Worm (Caenorhabditis elegans) whole organism, L4 larva: ENCODE data around the gene gpx-4.

Experiments used
- D1046.2 ChIP-seq: fragments of 200-800 bp; sonication (Bioruptor generic); IDR thresholded peaks from 2 replicates; pipeline ENCODE4 v1.3.6; 2022; ENCODE audit warnings: missing genetic modification characterization, missing compliant biosample characterization
- F10B5.3 ChIP-seq: sonication (generic microtip); optimal IDR thresholded peaks from 2 replicates; lab custom pipeline; 2016; ENCODE audit warnings: mild to moderate bottlenecking, missing genetic modification characterization, missing compliant biosample characterization
- F37D6.2 ChIP-seq: sonication (generic microtip); optimal IDR thresholded peaks from 2 replicates; lab custom pipeline; 2016; ENCODE audit warnings: mild to moderate bottlenecking, missing genetic modification characterization, missing compliant biosample characterization
- F49E8.2 ChIP-seq: sonication (generic microtip); optimal IDR thresholded peaks from 2 replicates; lab custom pipeline; 2016; ENCODE audit warnings: missing compliant biosample characterization, mild to moderate bottlenecking, missing genetic modification characterization, borderline replicate concordance
- T26A8.4 ChIP-seq: fragments of 200-800 bp; sonication (Bioruptor generic); IDR thresholded peaks from 2 replicates; pipeline ENCODE4 v1.3.6; 2022; ENCODE audit warnings: missing genetic modification characterization, missing compliant biosample characterization
- Y75B8A.6 ChIP-seq: fragments of 200-800 bp; sonication (Bioruptor generic); IDR thresholded peaks from 2 replicates; pipeline ENCODE4 v1.3.6; 2022; ENCODE audit warnings: missing genetic modification reagents, missing genetic modification characterization, missing compliant biosample characterization
- aha-1 ChIP-seq: fragments of 150-350 bp; peaks from one replicate; lab custom pipeline; 2014; ENCODE audit warnings: missing biosample characterization, missing genetic modification characterization
- ama-1 ChIP-seq: fragments of 150-350 bp; optimal IDR thresholded peaks from 2 replicates; lab custom pipeline; 2014; ENCODE audit warnings: inconsistent platforms, mixed read lengths
- attf-4 ChIP-seq: sonication (generic microtip); optimal IDR thresholded peaks from 3 replicates; lab custom pipeline; 2017; ENCODE audit warnings: missing biosample characterization, missing genetic modification characterization
- ceh-20 ChIP-seq: fragments of 200-800 bp; sonication (Bioruptor generic); IDR thresholded peaks from 2 replicates; pipeline ENCODE4 v1.3.6; 2022; ENCODE audit warnings: missing genetic modification reagents, missing genetic modification characterization, missing compliant biosample characterization
- ceh-62 ChIP-seq: sonication (generic microtip); optimal IDR thresholded peaks from 2 replicates; lab custom pipeline; 2017; ENCODE audit warnings: missing biosample characterization, missing genetic modification characterization
- ces-1 ChIP-seq: fragments of 150-350 bp; sonication (generic microtip); optimal IDR thresholded peaks from 4 replicates; lab custom pipeline; 2014; ENCODE audit warnings: missing biosample characterization, missing genetic modification reagents, missing genetic modification characterization
- ctbp-1 ChIP-seq: fragments of 200-800 bp; sonication (Bioruptor generic); IDR thresholded peaks from 2 replicates; pipeline ENCODE4 v1.3.6; 2022; ENCODE audit warnings: missing genetic modification reagents, missing genetic modification characterization, missing compliant biosample characterization
- daf-8 ChIP-seq: fragments of 200-800 bp; sonication (Bioruptor generic); IDR thresholded peaks from 2 replicates; pipeline ENCODE4 v1.3.6; 2022; ENCODE audit warnings: missing genetic modification characterization, missing compliant biosample characterization
- dmd-9 ChIP-seq: fragments of 200-800 bp; sonication (Bioruptor generic); IDR thresholded peaks from 2 replicates; pipeline ENCODE4 v1.3.6; 2022; ENCODE audit warnings: missing genetic modification reagents, missing genetic modification characterization, missing compliant biosample characterization
- dpl-1 ChIP-seq: fragments of 150-350 bp; optimal IDR thresholded peaks from 2 replicates; lab custom pipeline; 2014; ENCODE audit warnings: missing biosample characterization, missing genetic modification reagents, missing genetic modification characterization
- duxl-1 ChIP-seq: sonication (generic microtip); optimal IDR thresholded peaks from 2 replicates; lab custom pipeline; 2016; ENCODE audit warnings: mild to moderate bottlenecking, missing genetic modification characterization, moderate library complexity, missing compliant biosample characterization; ENCODE audit not compliant: poor library complexity
- egl-27 ChIP-seq: sonication (generic microtip); optimal IDR thresholded peaks from 3 replicates; lab custom pipeline; 2017; ENCODE audit warnings: missing biosample characterization, missing genetic modification reagents, missing genetic modification characterization
- fkh-10 ChIP-seq: fragments of 150-350 bp; optimal IDR thresholded peaks from 2 replicates; lab custom pipeline; 2014; ENCODE audit warnings: missing biosample characterization, missing genetic modification reagents, missing genetic modification characterization
- gei-8 ChIP-seq: fragments of 200-800 bp; sonication (Bioruptor generic); optimal IDR thresholded peaks from 2 replicates; lab custom pipeline; 2018; ENCODE audit warnings: mild to moderate bottlenecking, missing genetic modification characterization, missing compliant biosample characterization
- hlh-11 ChIP-seq: fragments of 200-800 bp; sonication (Bioruptor generic); optimal IDR thresholded peaks from 2 replicates; lab custom pipeline; 2018; ENCODE audit warnings: mild to moderate bottlenecking, missing genetic modification characterization, missing compliant biosample characterization
- jun-1 ChIP-seq: fragments of 150-350 bp; optimal IDR thresholded peaks from 2 replicates; lab custom pipeline; 2014; ENCODE audit warnings: missing biosample characterization, missing genetic modification reagents, missing genetic modification characterization
- lim-7 ChIP-seq: fragments of 200-800 bp; sonication (Bioruptor generic); IDR thresholded peaks from 2 replicates; pipeline ENCODE4 v1.3.6; 2022; ENCODE audit warnings: missing genetic modification characterization, missing compliant biosample characterization
- lin-13 ChIP-seq: fragments of 150-350 bp; optimal IDR thresholded peaks from 2 replicates; lab custom pipeline; 2014; ENCODE audit warnings: missing biosample characterization, missing genetic modification reagents, missing genetic modification characterization
- lin-15B ChIP-seq: fragments of 150-350 bp; sonication (generic microtip); optimal IDR thresholded peaks from 3 replicates; lab custom pipeline; 2014; ENCODE audit warnings: missing biosample characterization, missing genetic modification characterization
- lin-29 ChIP-seq: fragments of 200-800 bp; sonication (Bioruptor generic); IDR thresholded peaks from 2 replicates; pipeline ENCODE4 v1.3.6; 2022; ENCODE audit warnings: missing genetic modification reagents, missing genetic modification characterization, missing compliant biosample characterization
- lin-38 ChIP-seq: fragments of 200-800 bp; sonication (Bioruptor generic); IDR thresholded peaks from 2 replicates; pipeline ENCODE4 v1.3.6; 2022; ENCODE audit warnings: missing genetic modification reagents, missing genetic modification characterization, missing compliant biosample characterization
- lsy-2 ChIP-seq, 2 experiments: fragments of 150-350 bp in 1 of 2; sonication (generic microtip) in 1 of 2; optimal IDR thresholded peaks; 2 replicates each; lab custom pipeline; 2014 to 2017; ENCODE audit warnings: missing biosample characterization in 2 of 2, missing genetic modification characterization in 2 of 2
- madf-5 ChIP-seq, 2 experiments: fragments of 200-800 bp; sonication (Bioruptor generic); IDR thresholded peaks; 2 replicates each; pipeline ENCODE4 v1.3.6; 2022; ENCODE audit warnings: missing compliant biosample characterization in 2 of 2, missing genetic modification characterization in 2 of 2
- mdl-1 ChIP-seq, 2 experiments: fragments of 150-350 bp in 1 of 2; sonication (generic microtip) in 1 of 2; optimal IDR thresholded peaks; 2 replicates each; lab custom pipeline; 2014 to 2017; ENCODE audit warnings: missing biosample characterization in 2 of 2, missing genetic modification characterization in 2 of 2
- mxl-2 ChIP-seq: fragments of 200-800 bp; sonication (Bioruptor generic); conservative IDR thresholded peaks from 2 replicates; pipeline ENCODE4 v1.3.6; 2022; ENCODE audit warnings: missing genetic modification reagents, missing genetic modification characterization, missing compliant biosample characterization
- mxl-3 ChIP-seq: fragments of 200-800 bp; sonication (Bioruptor generic); optimal IDR thresholded peaks from 2 replicates; lab custom pipeline; 2018; ENCODE audit warnings: mild to moderate bottlenecking, missing genetic modification characterization, missing compliant biosample characterization
- nhr-10 ChIP-seq: fragments of 150-350 bp; optimal IDR thresholded peaks from 2 replicates; lab custom pipeline; 2014; ENCODE audit warnings: missing biosample characterization, missing genetic modification characterization
- nhr-102 ChIP-seq: sonication (generic microtip); optimal IDR thresholded peaks from 2 replicates; lab custom pipeline; 2016; ENCODE audit warnings: mild to moderate bottlenecking, missing genetic modification characterization, moderate library complexity, missing compliant biosample characterization
- nhr-11 ChIP-seq: fragments of 150-350 bp; optimal IDR thresholded peaks from 2 replicates; lab custom pipeline; 2014; ENCODE audit warnings: missing biosample characterization, missing genetic modification characterization
- nhr-41 ChIP-seq: fragments of 200-800 bp; sonication (Bioruptor generic); IDR thresholded peaks from 2 replicates; pipeline ENCODE4 v1.3.6; 2022; ENCODE audit warnings: missing genetic modification reagents, missing genetic modification characterization, missing compliant biosample characterization
- nhr-42 ChIP-seq: fragments of 200-800 bp; sonication (Bioruptor generic); IDR thresholded peaks from 2 replicates; pipeline ENCODE4 v1.3.6; 2022; ENCODE audit warnings: missing genetic modification characterization, missing compliant biosample characterization
- nhr-76 ChIP-seq: fragments of 150-350 bp; optimal IDR thresholded peaks from 2 replicates; lab custom pipeline; 2014; ENCODE audit warnings: missing biosample characterization, missing genetic modification characterization
- pqm-1 ChIP-seq: sonication (generic microtip); optimal IDR thresholded peaks from 2 replicates; lab custom pipeline; 2017; ENCODE audit warnings: missing biosample characterization, missing genetic modification characterization
- set-16 ChIP-seq: fragments of 200-800 bp; sonication (Bioruptor generic); IDR thresholded peaks from 2 replicates; pipeline ENCODE4 v1.3.6; 2022; ENCODE audit warnings: missing genetic modification reagents, missing genetic modification characterization, missing compliant biosample characterization
- skn-1 ChIP-seq: fragments of 150-350 bp; optimal IDR thresholded peaks from 2 replicates; lab custom pipeline; 2014; ENCODE audit warnings: missing biosample characterization, missing genetic modification characterization
- spr-3 ChIP-seq: fragments of 200-800 bp; sonication (Bioruptor generic); optimal IDR thresholded peaks from 2 replicates; lab custom pipeline; 2018; ENCODE audit warnings: mild to moderate bottlenecking, missing genetic modification characterization, missing compliant biosample characterization
- tag-97 ChIP-seq: fragments of 200-800 bp; sonication (Bioruptor generic); IDR thresholded peaks from 2 replicates; pipeline ENCODE4 v1.3.6; 2022; ENCODE audit warnings: missing genetic modification characterization, missing compliant biosample characterization
- tra-1 ChIP-seq: fragments of 200-800 bp; sonication (Bioruptor generic); IDR thresholded peaks from 2 replicates; pipeline ENCODE4 v1.3.6; 2022; ENCODE audit warnings: missing genetic modification reagents, missing genetic modification characterization, missing compliant biosample characterization
- unc-39 ChIP-seq: sonication (generic microtip); optimal IDR thresholded peaks from 2 replicates; lab custom pipeline; 2017; ENCODE audit warnings: missing biosample characterization, missing genetic modification characterization
- unc-62 ChIP-seq, 3 experiments: fragments of 150-350 bp in 1 of 3; sonication (generic microtip); optimal IDR thresholded peaks in 2 of 3; peaks in 1 of 3; 1 replicate in 1 of 3; 2 replicates in 2 of 3; lab custom pipeline; 2014 to 2017; ENCODE audit warnings: missing biosample characterization in 3 of 3, missing genetic modification characterization in 3 of 3, missing genetic modification reagents in 3 of 3, missing genotype in 1 of 3
- zag-1 ChIP-seq: fragments of 150-350 bp; optimal IDR thresholded peaks from 2 replicates; lab custom pipeline; 2014; ENCODE audit warnings: missing biosample characterization, missing genetic modification characterization
- zfp-3 ChIP-seq: fragments of 200-800 bp; sonication (Bioruptor generic); conservative IDR thresholded peaks from 2 replicates; pipeline ENCODE4 v1.3.6; 2022; ENCODE audit warnings: missing genetic modification reagents, missing genetic modification characterization, missing compliant biosample characterization
- zip-11 ChIP-seq: fragments of 200-800 bp; sonication (Bioruptor generic); IDR thresholded peaks from 2 replicates; pipeline ENCODE4 v1.3.6; 2022; ENCODE audit warnings: missing genetic modification characterization, missing compliant biosample characterization
- ztf-11 ChIP-seq: fragments of 150-350 bp; optimal IDR thresholded peaks from 2 replicates; lab custom pipeline; 2014; ENCODE audit warnings: missing biosample characterization, missing genetic modification characterization
- ztf-7 ChIP-seq: fragments of 150-350 bp; optimal IDR thresholded peaks from 2 replicates; lab custom pipeline; 2014; ENCODE audit warnings: missing biosample characterization, missing genetic modification characterization

The gpx-4 gene

DNA sequence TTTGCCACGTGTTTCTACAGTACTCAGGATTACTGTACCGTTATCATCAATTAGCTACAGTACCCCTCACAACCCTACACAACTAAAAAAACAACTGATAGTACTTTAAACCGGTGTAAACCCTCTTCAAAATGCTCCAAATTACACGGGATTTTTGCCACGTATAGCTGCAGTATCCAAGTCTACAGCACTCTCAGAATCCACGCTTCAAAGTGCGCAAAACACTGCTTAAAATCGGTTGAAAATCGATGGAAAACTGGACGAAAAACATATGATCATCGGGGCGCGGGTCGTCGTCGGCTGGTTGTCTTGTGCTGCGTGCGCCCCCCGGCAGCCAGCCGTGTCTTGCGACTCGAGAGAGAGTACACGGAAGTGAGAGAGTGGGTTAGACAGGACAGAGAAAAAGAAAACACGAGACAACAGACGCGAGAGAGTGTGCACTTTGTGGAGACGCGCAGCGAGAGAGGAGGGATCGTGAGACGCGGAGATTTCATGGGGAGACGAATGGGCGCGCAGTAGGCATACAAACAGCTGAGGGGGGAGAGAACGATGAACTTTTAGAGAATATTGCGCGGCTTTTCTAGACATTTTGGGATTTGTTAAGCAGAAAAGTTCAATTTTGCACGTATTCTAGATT lies 33.6 kb upstream of the gpx-4 start (continued):
- TF ChIP-seq nhr-11 (tag; lab: Kevin White, UChicago) (peak; percentile 40), nhr-102 (tag; lab: Kevin White, UChicago) (peak; percentile 53), ces-1 (no peak), lin-15B (tag; lab: Kevin White, UChicago) (peak; percentile 19), dpl-1 (GFP tag; lab: Kevin White, UChicago) (peak; percentile 59), lin-38 (GFP tag; lab: Robert Waterston, UW) (peak; percentile 69), ztf-11 (tag; lab: Kevin White, UChicago) (no peak), mxl-3 (GFP tag; lab: Kevin White, UChicago) (peak; percentile 86), daf-8 (GFP tag; lab: Robert Waterston, UW) (no peak), lim-7 (GFP tag; lab: Robert Waterston, UW) (0 out of 2 replicates have a peak, but pooled peaks have one; percentile 41), egl-27 (no peak), zip-11 (GFP tag; lab: Robert Waterston, UW) (no peak), F10B5.3 (tag; lab: Kevin White, UChicago) (no peak), skn-1 (tag; lab: Kevin White, UChicago) (no peak), D1046.2 (no peak), unc-62 (GFP tag; optimal IDR thresholded peaks at IDR 0.05 in 1 of 2; lab: Kevin White, UChicago) (peak in 1 of 2 experiments; percentile 64), unc-62 (tag; optimal IDR thresholded peaks at IDR 0.05; lab: Kevin White, UChicago) (no peak), zfp-3 (GFP tag; lab: Robert Waterston, UW) (no peak), ceh-62 (no peak), fkh-10 (GFP tag; lab: Kevin White, UChicago) (peak; percentile 51), pqm-1 (tag; lab: Kevin White, UChicago) (no peak), jun-1 (tag; lab: Kevin White, UChicago) (peak; percentile 3), aha-1 (tag; lab: Kevin White, UChicago) (peak; percentile 94), lsy-2 (tag; optimal IDR thresholded peaks at IDR 0.05; lab: Kevin White, UChicago) (peak; percentile 55 to 86), zag-1 (tag; lab: Kevin White, UChicago) (no peak), gei-8 (GFP tag; lab: Kevin White, UChicago) (no peak), mxl-2 (GFP tag; lab: Robert Waterston, UW) (no peak; the same call in 1 of the 2 replicates), attf-4 (no peak), hlh-11 (peak; percentile 99), nhr-41 (GFP tag; lab: Robert Waterston, UW) (no peak), nhr-76 (no peak), ztf-7 (tag; lab: Kevin White, UChicago) (no peak), unc-39 (tag; lab: Kevin White, UChicago) (no peak), nhr-10 (no peak), lin-13 (GFP tag; lab: Kevin White, UChicago) (peak; percentile 82), Y75B8A.6 (GFP tag; lab: Robert Waterston, UW) (no peak), nhr-42 (GFP tag; lab: Robert Waterston, UW) (no peak; the same call in 1 of the 2 replicates), madf-5 (GFP tag; IDR thresholded peaks at IDR 0.05; lab: Robert Waterston, UW) (no peak), T26A8.4 (peak; percentile 62), spr-3 (no peak), F49E8.2 (tag; lab: Kevin White, UChicago) (no peak), ama-1 (lab: Kevin White, UChicago) (peak; percentile 93), tag-97 (GFP tag; lab: Robert Waterston, UW) (no peak), lin-29 (GFP tag; lab: Robert Waterston, UW) (no peak), dmd-9 (0 out of 2 replicates have a peak, but pooled peaks have one; percentile 10), duxl-1 (peak; percentile 75), ctbp-1 (peak; percentile 68), ceh-20 (GFP tag; lab: Robert Waterston, UW) (peak; percentile 79), tra-1 (peak; percentile 56; the same call in 1 of the 2 replicates), set-16 (peak; percentile 93), mdl-1 (tag; optimal IDR thresholded peaks at IDR 0.05; lab: Kevin White, UChicago) (peak; percentile 86 to 95), F37D6.2 (tag; lab: Kevin White, UChicago) (peak; percentile 60)
